Worm (Caenorhabditis elegans) whole organism, midembryonic: ENCODE data around the gene T26H8.4.

Experiments used
- klf-2 ChIP-seq: fragments of 200-800 bp; sonication (Bioruptor generic); conservative IDR thresholded peaks from 2 replicates; pipeline ENCODE4 v1.3.6; 2022; ENCODE audit warnings: missing genetic modification reagents, missing genetic modification characterization, missing compliant biosample characterization
- ztf-23 ChIP-seq: fragments of 200-800 bp; sonication (Bioruptor generic); IDR thresholded peaks from 2 replicates; pipeline ENCODE4 v1.3.6; 2022; ENCODE audit warnings: missing genetic modification reagents, missing genetic modification characterization, missing compliant biosample characterization

- TF ChIP-seq klf-2 (no peak), ztf-23 (no peak)
Observed at ce11 chrV:15349044-15349443, 42.4 kb upstream of the T26H8.4 start, which contains the start of gene clec-230.
